Worm (Caenorhabditis elegans) whole organism, L3 larva: ENCODE results near the gene pqn-90.

ENCODE experiments used
- egl-27 ChIP-seq: sonication (generic microtip); optimal IDR thresholded peaks from 4 replicates; lab custom pipeline; 2017; ENCODE audit warnings: missing biosample characterization, missing genetic modification reagents, missing genetic modification characterization
- elt-2 ChIP-seq: sonication (generic microtip); optimal IDR thresholded peaks from 2 replicates; lab custom pipeline; 2016; ENCODE audit warnings: missing genetic modification reagents, mild to moderate bottlenecking, missing genetic modification characterization, missing compliant biosample characterization
- fkh-10 ChIP-seq: sonication (generic microtip); optimal IDR thresholded peaks from 2 replicates; lab custom pipeline; 2017; ENCODE audit warnings: missing biosample characterization, missing genetic modification reagents, missing genetic modification characterization
- lin-15B ChIP-seq: fragments of 150-350 bp; optimal IDR thresholded peaks from 2 replicates; lab custom pipeline; 2014; ENCODE audit warnings: missing biosample characterization, missing genetic modification characterization
- mdl-1 ChIP-seq: fragments of 150-350 bp; optimal IDR thresholded peaks from 2 replicates; lab custom pipeline; 2014; ENCODE audit warnings: missing biosample characterization, missing genetic modification characterization
- nhr-25 ChIP-seq: sonication (generic microtip); optimal IDR thresholded peaks from 2 replicates; lab custom pipeline; 2017; ENCODE audit warnings: missing biosample characterization, missing genetic modification characterization
- pha-4 ChIP-seq: fragments of 150-350 bp; optimal IDR thresholded peaks from 2 replicates; lab custom pipeline; 2014; ENCODE audit warnings: missing biosample characterization, missing genetic modification reagents, missing genetic modification characterization
- pqm-1 ChIP-seq: fragments of 150-350 bp; optimal IDR thresholded peaks from 2 replicates; lab custom pipeline; 2017; ENCODE audit warnings: missing biosample characterization, missing genetic modification characterization, inconsistent platforms
- ztf-11 ChIP-seq: fragments of 150-350 bp; optimal IDR thresholded peaks from 2 replicates; lab custom pipeline; 2014; ENCODE audit warnings: missing biosample characterization, missing genetic modification characterization

DNA sequence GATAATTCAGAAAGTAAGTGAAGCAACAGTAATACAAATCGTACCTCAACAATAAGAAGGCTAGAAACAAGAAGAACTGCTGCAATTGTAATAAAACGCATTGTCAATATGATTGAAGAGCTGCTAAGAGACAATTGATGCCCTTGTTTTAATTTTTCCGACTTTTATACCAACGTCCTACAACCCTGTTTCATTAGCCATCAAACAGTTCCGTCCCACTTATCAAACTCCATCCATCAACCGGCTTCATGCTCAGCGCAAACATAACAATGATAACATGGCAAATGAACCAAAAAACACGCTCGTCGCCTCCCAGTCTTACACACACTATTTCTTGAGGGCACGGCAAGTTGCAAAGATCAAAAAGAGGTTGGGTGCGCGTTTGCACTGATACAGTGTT is at the start of gene pqn-90:
- TF ChIP-seq pha-4, result no peak
- TF ChIP-seq elt-2 (tag; lab: Kevin White, UChicago), result no peak
- TF ChIP-seq lin-15B, result no peak
- TF ChIP-seq nhr-25, result no peak
- TF ChIP-seq ztf-11 (tag; lab: Kevin White, UChicago), result no peak
- no peak for TF ChIP-seq mdl-1
- no peak for TF ChIP-seq pqm-1 (tag; lab: Kevin White, UChicago)
- no peak for TF ChIP-seq fkh-10 (GFP tag; lab: Kevin White, UChicago)
- TF ChIP-seq egl-27 (tag; lab: Kevin White, UChicago), result no peak
